Worm (Caenorhabditis elegans) whole organism, L2 larva: ENCODE results near the gene ZC513.3.

Source experiments
- C34F6.9 ChIP-seq: fragments of 150-350 bp; optimal IDR thresholded peaks from 2 replicates; lab custom pipeline; 2014; ENCODE audit warnings: missing biosample characterization, missing genetic modification characterization
- F13H6.1 ChIP-seq: sonication (generic microtip); optimal IDR thresholded peaks from 2 replicates; lab custom pipeline; 2016; ENCODE audit warnings: missing genetic modification characterization, missing compliant biosample characterization
- R02D3.7 ChIP-seq: fragments of 150-350 bp; optimal IDR thresholded peaks from 2 replicates; lab custom pipeline; 2014; ENCODE audit warnings: missing biosample characterization, missing genetic modification characterization
- alr-1 ChIP-seq: fragments of 150-350 bp; optimal IDR thresholded peaks from 2 replicates; lab custom pipeline; 2014; ENCODE audit warnings: missing biosample characterization, missing genetic modification characterization
- aly-2 ChIP-seq: fragments of 150-350 bp; optimal IDR thresholded peaks from 2 replicates; lab custom pipeline; 2014; ENCODE audit warnings: missing biosample characterization, missing genetic modification characterization
- ama-1 ChIP-seq: fragments of 150-350 bp; optimal IDR thresholded peaks from 2 replicates; lab custom pipeline; 2018; ENCODE audit warnings: inconsistent platforms
- blmp-1 ChIP-seq: sonication (generic microtip); optimal IDR thresholded peaks from 2 replicates; lab custom pipeline; 2017; ENCODE audit warnings: missing genetic modification characterization, mild to moderate bottlenecking, missing compliant biosample characterization, antibody characterized with exemption, moderate library complexity; ENCODE audit not compliant: insufficient read depth
- ceh-16 ChIP-seq: fragments of 150-350 bp; optimal IDR thresholded peaks from 2 replicates; lab custom pipeline; 2014; ENCODE audit warnings: missing biosample characterization, missing genetic modification characterization
- ceh-82 ChIP-seq: fragments of 150-350 bp; optimal IDR thresholded peaks from 2 replicates; lab custom pipeline; 2014; ENCODE audit warnings: missing biosample characterization, missing genetic modification characterization
- crh-2 ChIP-seq: sonication (generic microtip); optimal IDR thresholded peaks from 2 replicates; lab custom pipeline; 2017; ENCODE audit warnings: missing biosample characterization, missing genetic modification characterization
- dmd-4 ChIP-seq: sonication (generic microtip); optimal IDR thresholded peaks from 2 replicates; lab custom pipeline; 2017; ENCODE audit warnings: missing biosample characterization, missing genetic modification characterization
- egl-27 ChIP-seq: sonication (generic microtip); optimal IDR thresholded peaks from 3 replicates; lab custom pipeline; 2017; ENCODE audit warnings: missing biosample characterization, missing genetic modification reagents, missing genetic modification characterization
- elt-3 ChIP-seq: sonication (generic microtip); optimal IDR thresholded peaks from 2 replicates; lab custom pipeline; 2017; ENCODE audit warnings: missing biosample characterization, missing genetic modification characterization
- fos-1 ChIP-seq: fragments of 150-350 bp; optimal IDR thresholded peaks from 2 replicates; lab custom pipeline; 2014; ENCODE audit warnings: missing biosample characterization, missing genetic modification characterization
- gmeb-1 ChIP-seq: fragments of 150-350 bp; optimal IDR thresholded peaks from 2 replicates; lab custom pipeline; 2014; ENCODE audit warnings: missing biosample characterization, missing genetic modification characterization
- lin-11 ChIP-seq: fragments of 150-350 bp; sonication (generic microtip); optimal IDR thresholded peaks from 2 replicates; lab custom pipeline; 2014; ENCODE audit warnings: missing biosample characterization, missing genetic modification characterization, inconsistent platforms, mixed read lengths
- lin-13 ChIP-seq: fragments of 150-350 bp; optimal IDR thresholded peaks from 2 replicates; lab custom pipeline; 2014; ENCODE audit warnings: missing biosample characterization, missing genetic modification reagents, missing genetic modification characterization
- lin-39 ChIP-seq: fragments of 150-350 bp; optimal IDR thresholded peaks from 2 replicates; lab custom pipeline; 2014; ENCODE audit warnings: missing biosample characterization, missing genetic modification reagents, missing genetic modification characterization
- lsy-2 ChIP-seq, 2 experiments: fragments of 150-350 bp in 1 of 2; sonication (generic microtip) in 1 of 2; optimal IDR thresholded peaks; 2 replicates each; lab custom pipeline; 2014 to 2017; ENCODE audit warnings: missing biosample characterization in 2 of 2, missing genetic modification characterization in 2 of 2
- mbf-1 ChIP-seq: sonication (generic microtip); optimal IDR thresholded peaks from 2 replicates; lab custom pipeline; 2017; ENCODE audit warnings: missing biosample characterization, missing genetic modification characterization
- mdl-1 ChIP-seq, 2 experiments: fragments of 150-350 bp in 1 of 2; sonication (generic microtip) in 1 of 2; optimal IDR thresholded peaks; 2 replicates each; lab custom pipeline; 2017; ENCODE audit warnings: missing biosample characterization in 2 of 2, missing genetic modification characterization in 2 of 2
- nhr-11 ChIP-seq: fragments of 150-350 bp; optimal IDR thresholded peaks from 2 replicates; lab custom pipeline; 2014; ENCODE audit warnings: missing biosample characterization, missing genetic modification characterization
- nhr-21 ChIP-seq: fragments of 150-350 bp; optimal IDR thresholded peaks from 2 replicates; lab custom pipeline; 2014; ENCODE audit warnings: missing biosample characterization, missing genetic modification characterization
- nhr-237 ChIP-seq: fragments of 150-350 bp; optimal IDR thresholded peaks from 2 replicates; lab custom pipeline; 2014; ENCODE audit warnings: missing biosample characterization, missing genetic modification characterization
- nhr-25 ChIP-seq: fragments of 150-350 bp; sonication (generic microtip); optimal IDR thresholded peaks from 3 replicates; lab custom pipeline; 2014; ENCODE audit warnings: missing biosample characterization, missing genetic modification characterization
- nhr-6 ChIP-seq: fragments of 150-350 bp; optimal IDR thresholded peaks from 2 replicates; lab custom pipeline; 2014; ENCODE audit warnings: missing biosample characterization, missing genetic modification characterization
- nhr-77 ChIP-seq: fragments of 150-350 bp; optimal IDR thresholded peaks from 2 replicates; lab custom pipeline; 2014; ENCODE audit warnings: missing biosample characterization, missing genetic modification characterization
- peb-1 ChIP-seq: fragments of 150-350 bp; optimal IDR thresholded peaks from 2 replicates; lab custom pipeline; 2014; ENCODE audit warnings: missing biosample characterization, missing genetic modification characterization
- sem-4 ChIP-seq: fragments of 150-350 bp; optimal IDR thresholded peaks from 2 replicates; lab custom pipeline; 2014; ENCODE audit warnings: missing biosample characterization, missing genetic modification reagents, missing genetic modification characterization
- skn-1 ChIP-seq: sonication (generic microtip); optimal IDR thresholded peaks from 2 replicates; lab custom pipeline; 2017; ENCODE audit warnings: missing biosample characterization, missing genetic modification characterization
- sma-3 ChIP-seq: sonication (generic microtip); optimal IDR thresholded peaks from 2 replicates; lab custom pipeline; 2016; ENCODE audit warnings: missing genetic modification reagents, missing genetic modification characterization, missing compliant biosample characterization
- sma-9 ChIP-seq, 2 experiments: fragments of 150-350 bp in 1 of 2; sonication (generic microtip) in 1 of 2; optimal IDR thresholded peaks; 2 replicates each; lab custom pipeline; 2014 to 2016; ENCODE audit warnings: missing genetic modification characterization in 2 of 2, mild to moderate bottlenecking in 1 of 2, missing biosample characterization in 1 of 2, missing compliant biosample characterization in 1 of 2, missing genetic modification reagents in 1 of 2, moderate library complexity in 1 of 2
- snpc-4 ChIP-seq: fragments of 150-350 bp; optimal IDR thresholded peaks from 2 replicates; lab custom pipeline; 2014; ENCODE audit warnings: missing biosample characterization, missing genetic modification characterization
- unc-39 ChIP-seq: fragments of 150-350 bp; optimal IDR thresholded peaks from 2 replicates; lab custom pipeline; 2014; ENCODE audit warnings: missing biosample characterization, missing genetic modification characterization
- unc-55 ChIP-seq: fragments of 150-350 bp; sonication (generic microtip); optimal IDR thresholded peaks from 3 replicates; lab custom pipeline; 2014; ENCODE audit warnings: missing biosample characterization, missing genetic modification reagents, missing genetic modification characterization
- unc-62 ChIP-seq: fragments of 150-350 bp; optimal IDR thresholded peaks from 2 replicates; lab custom pipeline; 2014; ENCODE audit warnings: missing biosample characterization, missing genetic modification reagents, missing genetic modification characterization
- zag-1 ChIP-seq: fragments of 150-350 bp; optimal IDR thresholded peaks from 2 replicates; lab custom pipeline; 2014; ENCODE audit warnings: missing biosample characterization, missing genetic modification characterization
- ztf-1 ChIP-seq: fragments of 200-800 bp; sonication (Bioruptor generic); conservative IDR thresholded peaks from 2 replicates; pipeline ENCODE4 v1.3.6; 2022; ENCODE audit warnings: missing genetic modification characterization, missing compliant biosample characterization
- ztf-11 ChIP-seq: sonication (generic microtip); optimal IDR thresholded peaks from 2 replicates; lab custom pipeline; 2017; ENCODE audit warnings: missing biosample characterization, missing genetic modification characterization

Gene ZC513.3

DNA sequence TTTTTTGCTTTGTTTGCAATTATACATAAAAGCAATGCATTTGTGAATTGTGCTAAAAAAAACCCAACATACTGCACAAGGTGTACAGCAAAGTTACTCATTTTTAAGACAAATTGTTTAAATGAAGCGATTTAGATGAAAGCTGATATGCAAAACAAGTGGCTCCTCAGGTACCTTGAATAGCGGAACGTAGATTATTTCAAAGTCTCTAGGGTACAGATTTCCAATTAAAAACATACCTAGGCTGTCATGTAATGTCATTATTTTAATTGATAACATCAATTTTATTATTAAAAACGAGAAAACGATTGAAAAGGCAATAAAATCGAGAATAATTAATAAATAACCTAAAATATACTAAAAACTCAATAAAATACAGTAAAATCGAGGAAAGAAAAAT lies 15.3 kb downstream of the ZC513.3 start, which contains the start of gene str-139:
Gene str-139, minus strand, starts transcription at position 101 of the 400 bp plus-strand sequence.
- no peak for TF ChIP-seq nhr-77
- TF ChIP-seq nhr-6 (tag; lab: Kevin White, UChicago): no peak
- no peak for TF ChIP-seq ceh-82 (tag; lab: Kevin White, UChicago)
- no peak for TF ChIP-seq zag-1 (tag; lab: Kevin White, UChicago)
- TF ChIP-seq R02D3.7 (tag; lab: Kevin White, UChicago): no peak
- TF ChIP-seq nhr-11 (tag; lab: Kevin White, UChicago): no peak
- TF ChIP-seq dmd-4 (tag; lab: Kevin White, UChicago): no peak
- no peak for TF ChIP-seq skn-1 (tag; lab: Kevin White, UChicago)
- no peak for TF ChIP-seq fos-1 (tag; lab: Kevin White, UChicago)
- no peak for TF ChIP-seq lin-39 (tag; lab: Kevin White, UChicago)
- TF ChIP-seq nhr-21 (tag; lab: Kevin White, UChicago): no peak
- no peak for TF ChIP-seq mbf-1
- TF ChIP-seq unc-55 (GFP tag; lab: Kevin White, UChicago): no peak
- no peak for TF ChIP-seq ceh-16 (tag; lab: Kevin White, UChicago)
- no peak for TF ChIP-seq C34F6.9 (tag; lab: Kevin White, UChicago)
- no peak for TF ChIP-seq nhr-237 (tag; lab: Kevin White, UChicago)
- no peak for TF ChIP-seq lin-13 (GFP tag; lab: Kevin White, UChicago)
- TF ChIP-seq ztf-1 (GFP tag; lab: Robert Waterston, UW): no peak
- TF ChIP-seq, all 48 proteins: peak for 0

DNA sequence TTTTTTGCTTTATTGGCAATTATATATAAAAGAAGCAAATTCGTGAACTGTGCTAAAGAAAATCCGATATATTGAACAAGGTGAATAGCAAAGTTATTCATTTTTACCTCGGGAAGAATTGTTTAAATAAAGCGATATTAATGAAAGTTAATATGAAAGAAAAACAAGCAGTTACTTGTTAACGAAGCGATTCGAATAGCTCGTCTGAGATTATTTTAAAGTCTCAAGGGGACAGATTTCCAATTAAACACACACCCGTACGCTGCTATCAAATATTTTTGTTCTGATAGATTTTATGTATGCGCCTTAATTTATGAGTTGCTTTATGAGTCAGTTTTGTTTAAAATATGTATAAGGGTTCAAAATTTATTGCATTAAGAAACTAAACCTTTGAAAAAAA lies 21.0 kb downstream of the ZC513.3 start, which contains the start of gene str-140:
Gene str-140, minus strand, starts transcription at position 101 of the 400 bp plus-strand sequence.
- TF ChIP-seq peb-1 (no peak), elt-3 (tag; lab: Kevin White, UChicago) (no peak), dmd-4 (tag; lab: Kevin White, UChicago) (no peak), nhr-6 (tag; lab: Kevin White, UChicago) (no peak), unc-62 (GFP tag; lab: Kevin White, UChicago) (no peak), mdl-1 (tag; optimal IDR thresholded peaks at IDR 0.05; lab: Kevin White, UChicago) (no peak), alr-1 (no peak), snpc-4 (tag; lab: Kevin White, UChicago) (no peak), egl-27 (no peak), nhr-25 (tag; lab: Kevin White, UChicago) (no peak), aly-2 (tag; lab: Kevin White, UChicago) (no peak), ceh-82 (tag; lab: Kevin White, UChicago) (no peak), ama-1 (lab: Kevin White, UChicago) (no peak), lin-39 (tag; lab: Kevin White, UChicago) (no peak), nhr-77 (no peak), nhr-21 (tag; lab: Kevin White, UChicago) (no peak), F13H6.1 (tag; lab: Kevin White, UChicago) (no peak)

DNA sequence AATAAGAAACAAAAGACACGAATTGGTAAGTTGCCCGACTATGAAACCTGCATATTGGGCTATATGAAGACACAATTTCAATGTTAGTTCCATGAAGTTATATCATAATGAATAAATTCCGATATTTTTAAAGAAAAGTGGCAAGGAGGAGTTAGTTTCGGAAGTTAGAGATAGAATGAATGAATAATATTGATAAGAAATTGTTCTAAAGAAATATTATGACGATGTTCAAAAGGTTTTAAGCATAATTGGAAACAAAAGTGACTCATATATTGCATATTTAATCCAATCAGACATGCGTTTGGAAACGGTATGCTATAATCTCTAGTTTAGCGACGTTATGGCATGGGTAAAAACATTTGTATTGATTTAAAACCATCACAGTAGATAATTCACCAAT lies 22.8 kb downstream of the ZC513.3 start, which contains the start of gene str-143:
Gene str-143, minus strand, starts transcription at position 101 of the 400 bp plus-strand sequence.
- TF ChIP-seq unc-39 (tag; lab: Kevin White, UChicago) (no peak), sma-3 (GFP tag; lab: Kevin White, UChicago) (no peak), R02D3.7 (tag; lab: Kevin White, UChicago) (no peak), sem-4 (tag; lab: Kevin White, UChicago) (no peak), crh-2 (tag; lab: Kevin White, UChicago) (no peak), ceh-82 (tag; lab: Kevin White, UChicago) (no peak), aly-2 (tag; lab: Kevin White, UChicago) (no peak), F13H6.1 (tag; lab: Kevin White, UChicago) (no peak), skn-1 (tag; lab: Kevin White, UChicago) (no peak)

DNA sequence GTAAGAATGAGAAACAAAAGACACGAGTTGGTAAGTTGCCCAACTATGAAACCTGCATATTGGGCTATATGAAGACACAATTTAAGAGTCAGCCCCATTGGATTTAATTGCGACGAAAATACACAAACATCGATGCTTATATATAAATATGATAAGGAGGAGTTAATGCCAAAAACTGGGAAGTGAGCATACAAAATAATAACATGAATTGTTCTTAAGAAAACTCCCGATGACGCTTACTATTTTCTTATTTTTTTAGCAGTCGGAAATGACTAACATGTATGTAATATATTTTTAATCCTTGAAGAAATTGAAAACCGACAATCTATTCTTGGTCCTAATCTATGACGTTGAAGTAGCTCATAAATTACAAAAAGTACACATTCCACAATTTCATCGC lies 25.2 kb downstream of the ZC513.3 start, which contains the start of gene str-144:
Gene str-144, minus strand, starts transcription at position 101 of the 400 bp plus-strand sequence.
- TF ChIP-seq sma-9 (GFP tag; optimal IDR thresholded peaks at IDR 0.05; lab: Kevin White, UChicago): no peak
- no peak for TF ChIP-seq sma-9 (tag; optimal IDR thresholded peaks at IDR 0.05; lab: Kevin White, UChicago)
- TF ChIP-seq lsy-2 (tag; optimal IDR thresholded peaks at IDR 0.05; lab: Kevin White, UChicago): no peak
- TF ChIP-seq lin-11 (tag; lab: Kevin White, UChicago): no peak
- no peak for TF ChIP-seq gmeb-1 (tag; lab: Kevin White, UChicago)
- no peak for TF ChIP-seq nhr-77
- TF ChIP-seq blmp-1 (tag; lab: Kevin White, UChicago): no peak
- no peak for TF ChIP-seq snpc-4 (tag; lab: Kevin White, UChicago)
- no peak for TF ChIP-seq ztf-11 (tag; lab: Kevin White, UChicago)
- TF ChIP-seq nhr-21 (tag; lab: Kevin White, UChicago): no peak
